Worm (Caenorhabditis elegans): ENCODE data around the gene C14B9.3.

Gene C14B9.3

DNA sequence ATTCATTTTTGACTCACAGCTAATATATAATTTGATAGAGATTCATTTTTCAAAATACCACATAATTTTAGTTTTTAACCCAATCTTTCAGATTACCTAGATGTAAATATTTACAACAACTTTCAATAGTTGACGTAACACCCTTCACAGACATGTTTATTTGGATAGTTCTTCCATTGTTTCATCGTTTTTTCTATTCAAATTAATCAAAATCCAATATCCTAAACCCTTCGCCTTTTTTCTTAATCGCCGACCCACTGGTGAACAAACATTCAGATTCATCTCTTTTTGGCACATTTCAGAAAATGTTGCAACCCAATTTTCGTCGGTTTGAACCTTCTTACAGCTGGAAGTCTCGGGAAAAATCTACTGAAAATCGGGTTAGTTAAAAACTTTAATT, 9.6 kb upstream of the C14B9.3 start, which contains the start of gene K06H7.1:
Gene K06H7.1 (plus strand): TSS at position 301 of the 400 bp plus-strand sequence.
- TF ChIP-seq dao-5 (tag; optimal IDR thresholded peaks at IDR 0.05): no peak
- no peak for TF ChIP-seq him-1 (tag; optimal IDR thresholded peaks at IDR 0.05)
- no peak for TF ChIP-seq W03F9.2 (tag; optimal IDR thresholded peaks at IDR 0.05)

DNA sequence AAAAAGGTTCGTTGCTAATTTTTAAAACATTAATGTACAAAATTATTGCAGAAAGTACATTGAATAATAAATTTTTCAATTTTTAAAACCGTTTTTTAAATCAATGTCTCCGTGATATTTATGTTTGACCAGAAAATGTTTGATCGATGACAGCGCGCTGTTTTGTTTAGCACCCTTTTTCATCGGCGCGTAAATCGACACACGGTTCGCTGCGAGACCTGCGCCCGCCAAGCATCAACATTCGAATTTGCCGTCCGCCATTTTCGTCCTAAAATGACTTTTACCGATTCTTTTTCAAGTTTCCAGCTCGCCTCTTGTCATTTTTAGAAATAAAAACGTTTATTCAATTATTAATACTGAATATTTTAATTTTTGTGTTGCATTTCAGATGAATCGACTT, 7.6 kb upstream of the C14B9.3 start, which contains the start of gene plk-1:
Gene plk-1 (plus strand): TSS at position 389 of the 400 bp plus-strand sequence.
- TF ChIP-seq him-1 (tag; optimal IDR thresholded peaks at IDR 0.05): no peak
- peak; percentile 6 for TF ChIP-seq W03F9.2 (tag; optimal IDR thresholded peaks at IDR 0.05)

DNA sequence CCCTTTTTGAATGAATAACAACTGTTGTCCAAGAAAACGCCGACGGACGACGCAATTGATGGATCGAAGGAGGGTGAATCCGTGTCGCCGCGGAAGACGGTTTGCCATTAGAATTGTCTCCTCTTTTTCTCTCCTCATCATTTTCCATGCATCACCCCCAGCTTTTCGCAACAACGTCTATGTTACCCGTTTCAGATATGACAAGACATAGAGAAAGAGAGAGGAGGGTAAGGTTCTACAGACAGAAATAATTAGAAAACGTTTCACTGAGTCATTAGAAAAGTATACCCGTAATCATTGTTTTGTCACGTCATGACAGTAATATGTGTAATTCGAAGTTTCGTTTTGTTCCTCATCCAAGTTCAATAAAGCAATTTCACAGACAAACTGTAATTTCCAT, 2.8 kb upstream of the C14B9.3 start:
- no peak for TF ChIP-seq W03F9.2 (tag; optimal IDR thresholded peaks at IDR 0.05)
- TF ChIP-seq him-1 (tag; optimal IDR thresholded peaks at IDR 0.05): no peak
- TF ChIP-seq dao-5 (tag; optimal IDR thresholded peaks at IDR 0.05): no peak

ce11 chrIII:8106476-8106875, 2.1 kb upstream of the C14B9.3 start:
- TF ChIP-seq dao-5 (tag; optimal IDR thresholded peaks at IDR 0.05) (peak; percentile 41), W03F9.2 (tag; optimal IDR thresholded peaks at IDR 0.05) (no peak), him-1 (tag; optimal IDR thresholded peaks at IDR 0.05) (peak; percentile 41)

DNA sequence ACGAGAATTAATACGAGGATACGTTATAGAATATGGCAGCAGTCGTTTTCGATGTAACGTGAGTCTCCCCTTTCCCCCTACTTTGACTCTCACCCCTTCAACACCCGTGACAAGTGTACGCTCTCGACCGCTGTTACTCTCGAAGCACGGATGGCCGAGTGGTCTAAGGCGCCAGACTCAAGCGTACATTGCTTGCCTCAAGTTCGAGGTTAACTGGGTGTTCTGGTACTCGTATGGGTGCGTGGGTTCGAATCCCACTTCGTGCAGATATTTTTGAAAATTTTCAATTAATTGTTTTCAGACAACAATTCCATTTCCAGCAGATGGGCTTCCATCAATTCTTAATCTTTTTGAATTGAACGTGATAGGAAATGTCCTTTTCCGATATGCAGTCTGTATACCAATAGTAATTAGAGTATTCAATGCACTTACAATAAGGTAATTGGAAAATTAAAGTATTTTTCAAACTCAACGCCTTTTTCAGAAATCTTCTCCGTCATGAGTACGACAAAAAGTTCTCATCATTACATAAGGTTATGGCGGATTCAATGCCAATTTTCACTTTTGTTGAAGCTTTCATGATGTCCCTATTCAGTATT, 968 bp downstream of the C14B9.3 start:
- peak; percentile 83 for TF ChIP-seq dao-5 (tag; optimal IDR thresholded peaks at IDR 0.05)
- no peak for TF ChIP-seq W03F9.2 (tag; optimal IDR thresholded peaks at IDR 0.05)
- peak; percentile 73 for TF ChIP-seq him-1 (tag; optimal IDR thresholded peaks at IDR 0.05)

DNA sequence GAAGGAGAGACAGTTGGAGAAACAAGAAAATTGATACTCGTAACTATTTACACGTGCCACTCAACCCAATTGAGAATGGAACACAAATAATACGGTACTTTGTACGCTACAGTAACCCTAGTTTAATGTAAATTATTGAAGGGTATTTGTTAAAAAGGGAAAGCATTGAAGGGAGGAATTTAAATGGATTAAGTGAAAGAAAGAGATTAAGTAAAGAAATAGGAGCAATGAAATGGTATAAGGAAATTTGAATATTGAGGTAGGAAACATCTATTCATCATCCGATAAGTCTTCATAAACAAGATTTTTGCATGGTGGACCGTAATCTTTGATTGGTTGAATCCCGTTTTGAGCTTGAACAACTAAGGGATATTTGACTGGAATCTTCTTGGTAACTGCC, 2.8 kb downstream of the C14B9.3 start:
- TF ChIP-seq W03F9.2 (tag; optimal IDR thresholded peaks at IDR 0.05) (no peak), dao-5 (tag; optimal IDR thresholded peaks at IDR 0.05) (no peak), him-1 (tag; optimal IDR thresholded peaks at IDR 0.05) (no peak)

DNA sequence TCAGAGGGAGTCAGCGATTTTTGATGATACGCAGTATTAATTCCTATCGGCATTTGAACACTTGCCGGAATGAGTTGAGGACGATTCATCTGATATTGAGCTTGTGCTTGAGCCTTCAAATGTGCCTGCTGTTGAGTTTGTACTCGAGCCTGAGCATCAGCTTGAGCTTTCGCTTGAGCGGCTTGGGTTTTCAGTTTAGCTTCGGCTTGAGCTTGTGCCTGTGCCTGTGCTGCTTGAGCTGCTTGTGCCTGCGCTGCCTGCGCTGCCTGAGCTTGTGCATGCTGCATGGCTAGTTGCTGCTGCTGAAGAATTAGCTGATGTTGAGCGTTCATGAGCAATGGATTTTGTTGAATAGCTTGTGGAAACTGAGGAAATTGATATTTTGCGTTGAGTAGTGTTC, 7.3 kb downstream of the C14B9.3 start:
- TF ChIP-seq W03F9.2 (tag; optimal IDR thresholded peaks at IDR 0.05): no peak
- TF ChIP-seq dao-5 (tag; optimal IDR thresholded peaks at IDR 0.05): no peak
- TF ChIP-seq him-1 (tag; optimal IDR thresholded peaks at IDR 0.05): no peak

DNA sequence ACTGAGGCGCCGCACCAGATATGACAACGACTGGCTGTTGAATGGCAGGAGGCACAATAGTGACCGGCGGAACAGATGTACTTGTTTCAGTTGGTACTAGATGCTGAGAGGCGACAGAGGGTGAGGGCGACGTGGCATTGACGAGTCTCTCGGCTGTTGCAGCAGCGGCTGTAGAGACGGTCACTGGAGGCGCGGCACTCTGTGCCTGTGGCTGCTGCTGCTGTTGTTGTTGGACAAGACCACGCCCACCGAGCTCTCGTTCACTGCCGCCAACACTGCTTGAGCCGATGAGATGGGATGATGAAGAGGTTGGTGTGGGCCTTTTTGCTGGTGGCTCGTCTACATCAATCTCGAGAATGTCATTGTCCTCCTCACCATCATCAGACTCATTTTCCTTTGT, 8.6 kb downstream of the C14B9.3 start:
- TF ChIP-seq W03F9.2 (tag; optimal IDR thresholded peaks at IDR 0.05): no peak
- TF ChIP-seq dao-5 (tag; optimal IDR thresholded peaks at IDR 0.05): no peak
- no peak for TF ChIP-seq him-1 (tag; optimal IDR thresholded peaks at IDR 0.05)

DNA sequence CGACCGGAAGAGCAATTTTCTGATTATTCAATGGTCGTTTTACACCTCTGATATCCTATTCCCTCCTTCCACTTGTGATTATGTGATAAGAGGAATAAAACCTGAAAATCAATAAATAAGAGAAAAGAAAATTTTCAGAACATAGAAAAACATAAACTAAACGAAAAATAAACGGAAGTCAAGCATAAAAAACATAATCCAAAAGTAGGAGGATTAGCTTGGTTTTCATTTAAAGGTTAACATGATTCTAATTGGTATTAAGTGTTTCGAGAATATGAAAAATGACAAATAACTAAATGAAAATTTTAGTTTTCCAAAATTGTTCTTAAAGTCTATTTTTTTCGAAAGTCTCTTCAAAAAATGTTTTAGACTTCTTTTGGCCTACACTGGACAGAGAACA, 12.5 kb downstream of the C14B9.3 start, which contains the start of gene gei-8:
Gene gei-8 (minus strand): TSS at position 101 of the 400 bp plus-strand sequence.
- TF ChIP-seq him-1 (tag; optimal IDR thresholded peaks at IDR 0.05): no peak
- TF ChIP-seq dao-5 (tag; optimal IDR thresholded peaks at IDR 0.05): no peak
- TF ChIP-seq W03F9.2 (tag; optimal IDR thresholded peaks at IDR 0.05): no peak

DNA sequence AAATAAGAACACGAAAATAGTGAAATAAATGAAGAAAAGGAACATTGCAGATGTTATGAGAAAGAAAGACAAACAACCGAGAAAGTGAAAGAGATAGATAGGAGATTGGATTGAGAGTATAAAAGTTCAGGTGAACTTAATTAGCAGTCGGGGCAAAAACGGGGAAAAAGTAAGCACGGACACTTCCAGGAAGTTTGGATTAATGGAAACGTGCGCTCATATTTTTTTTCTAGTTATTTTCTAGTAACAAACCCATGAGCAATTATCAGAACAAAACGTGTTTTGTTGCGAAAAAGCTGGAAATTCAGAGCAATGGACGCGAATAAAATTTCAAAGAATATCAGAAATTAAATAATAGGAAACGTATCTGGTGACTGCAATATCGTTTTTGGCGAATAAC, 13.3 kb downstream of the C14B9.3 start:
- TF ChIP-seq W03F9.2 (tag; optimal IDR thresholded peaks at IDR 0.05) (no peak), dao-5 (tag; optimal IDR thresholded peaks at IDR 0.05) (no peak), him-1 (tag; optimal IDR thresholded peaks at IDR 0.05) (no peak)

DNA sequence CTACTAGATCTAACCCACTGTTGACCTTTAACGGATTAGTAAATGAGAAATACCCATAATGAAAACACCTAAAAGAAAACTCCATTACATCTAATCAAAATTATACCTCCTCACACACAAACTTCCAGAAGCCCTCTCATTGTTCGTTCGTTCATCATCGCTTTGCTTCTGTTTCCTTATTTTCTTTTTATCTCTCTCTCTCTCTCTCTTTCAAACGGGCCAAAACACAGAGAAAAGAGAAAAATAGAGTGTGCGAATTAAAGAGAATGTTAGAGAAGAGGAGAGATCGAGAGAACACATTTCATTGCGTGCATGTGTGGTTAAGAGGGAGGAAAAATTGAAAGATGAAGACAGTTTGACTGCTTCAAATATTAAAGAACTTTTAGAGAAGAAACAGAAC, 15.7 kb downstream of the C14B9.3 start:
- TF ChIP-seq W03F9.2 (tag; optimal IDR thresholded peaks at IDR 0.05) (peak; percentile 14), dao-5 (tag; optimal IDR thresholded peaks at IDR 0.05) (no peak), him-1 (tag; optimal IDR thresholded peaks at IDR 0.05) (no peak)

- peak; percentile 40 for TF ChIP-seq W03F9.2 (tag; optimal IDR thresholded peaks at IDR 0.05)
- TF ChIP-seq him-1 (tag; optimal IDR thresholded peaks at IDR 0.05): no peak
Measured at ce11 chrIII:8125234-8125633, 16.6 kb downstream of the C14B9.3 start.

- TF ChIP-seq W03F9.2 (tag; optimal IDR thresholded peaks at IDR 0.05): no peak
- TF ChIP-seq dao-5 (tag; optimal IDR thresholded peaks at IDR 0.05): no peak
- TF ChIP-seq him-1 (tag; optimal IDR thresholded peaks at IDR 0.05): no peak
Measured at ce11 chrIII:8126978-8127377, 18.4 kb downstream of the C14B9.3 start.

- TF ChIP-seq W03F9.2 (tag; optimal IDR thresholded peaks at IDR 0.05) (no peak), dao-5 (tag; optimal IDR thresholded peaks at IDR 0.05) (no peak), him-1 (tag; optimal IDR thresholded peaks at IDR 0.05) (no peak)
Measured at ce11 chrIII:8129195-8129594, 20.6 kb downstream of the C14B9.3 start.
